Worm (Caenorhabditis elegans) whole organism, L4/young adult: ENCODE results near the gene srw-3.

Experiments
- W03F9.2 ChIP-seq: fragments of 150-350 bp; optimal IDR thresholded peaks from 2 replicates; lab custom pipeline; 2014; ENCODE audit warnings: missing biosample characterization, missing genetic modification characterization
- dao-5 ChIP-seq: sonication (generic microtip); optimal IDR thresholded peaks from 2 replicates; lab custom pipeline; 2016; ENCODE audit warnings: missing genotype, missing genetic modification characterization, moderate library complexity, missing compliant biosample characterization

ce11 chrV:7745386-7745785 lies 40.0 kb downstream of the srw-3 start:
- TF ChIP-seq W03F9.2 (tag; lab: Kevin White, UChicago) (no peak), dao-5 (tag; lab: Kevin White, UChicago) (no peak)
